Fruit fly (Drosophila melanogaster) whole organism, embryonic: Measurements from ENCODE around the gene Mec2.
A peak's percentile ranks its signal among the peaks of the same experiment; 100 is the strongest.

ENCODE experiments used
- CG10209 ChIP-seq: fragments of 200-800 bp; sonication (Bioruptor generic); optimal IDR thresholded peaks from 3 replicates; lab custom pipeline; 2017; ENCODE audit warnings: missing biosample characterization, mild to moderate bottlenecking, missing genetic modification characterization, missing genetic modification reagents
- CG10431 ChIP-seq: fragments of 200-800 bp; sonication (Bioruptor generic); optimal IDR thresholded peaks from 3 replicates; lab custom pipeline; 2018; ENCODE audit warnings: missing biosample characterization, mild to moderate bottlenecking, missing genetic modification characterization
- CG10654 ChIP-seq: fragments of 200-800 bp; sonication (Bioruptor generic); optimal IDR thresholded peaks from 2 replicates; lab custom pipeline; 2016; ENCODE audit warnings: missing biosample characterization, missing genetic modification characterization
- CG11093 ChIP-seq: fragments of 200-800 bp; sonication (Bioruptor generic); IDR thresholded peaks from 3 replicates; pipeline ENCODE4 v1.3.6; 2022; ENCODE audit warnings: missing biosample characterization, missing genetic modification characterization
- CG12659 ChIP-seq: fragments of 200-800 bp; sonication (Bioruptor generic); optimal IDR thresholded peaks from 3 replicates; lab custom pipeline; 2017; ENCODE audit warnings: mild to moderate bottlenecking, missing biosample characterization, missing genetic modification reagents, missing genetic modification characterization
- CG12744 ChIP-seq: fragments of 200-800 bp; sonication (Bioruptor generic); optimal IDR thresholded peaks from 2 replicates; lab custom pipeline; 2016; ENCODE audit warnings: missing biosample characterization, missing genetic modification characterization
- CG13424 ChIP-seq: fragments of 200-800 bp; sonication (Bioruptor generic); optimal IDR thresholded peaks from 2 replicates; lab custom pipeline; 2019; ENCODE audit warnings: missing biosample characterization, mild to moderate bottlenecking, missing genetic modification characterization, moderate library complexity
- CG14860 ChIP-seq: fragments of 200-800 bp; sonication (Bioruptor generic); IDR thresholded peaks from 3 replicates; pipeline ENCODE4 v1.3.6; 2022; ENCODE audit warnings: missing biosample characterization, missing genetic modification characterization; ENCODE audit not compliant: partially characterized antibody
- CG14965 ChIP-seq: fragments of 200-800 bp; sonication (Bioruptor generic); optimal IDR thresholded peaks from 2 replicates; lab custom pipeline; 2016; ENCODE audit warnings: missing biosample characterization, missing genetic modification characterization, borderline replicate concordance
- CG17912 ChIP-seq: fragments of 200-800 bp; sonication (Bioruptor generic); optimal IDR thresholded peaks from 2 replicates; lab custom pipeline; 2018; ENCODE audit warnings: missing biosample characterization, mild to moderate bottlenecking, missing genetic modification characterization
- CG4854 ChIP-seq: fragments of 200-800 bp; sonication (Bioruptor generic); optimal IDR thresholded peaks from 2 replicates; lab custom pipeline; 2016; ENCODE audit warnings: missing biosample characterization, missing genetic modification characterization, inconsistent platforms
- CG6654 ChIP-seq: fragments of 200-800 bp; sonication (Bioruptor generic); optimal IDR thresholded peaks from 2 replicates; lab custom pipeline; 2017; ENCODE audit warnings: missing biosample characterization, mild to moderate bottlenecking, missing genetic modification characterization
- CG7372 ChIP-seq: fragments of 200-800 bp; sonication (Bioruptor generic); IDR thresholded peaks from 2 replicates; pipeline ENCODE4 v1.3.6; 2022; ENCODE audit warnings: missing biosample characterization, missing genetic modification characterization
- CG8290 ChIP-seq, 3 experiments: fragments of 200-800 bp; sonication (Bioruptor generic); optimal IDR thresholded peaks; 2 replicates each; lab custom pipeline; 2016 to 2019; ENCODE audit warnings: missing biosample characterization in 3 of 3, missing genetic modification characterization in 3 of 3, mild to moderate bottlenecking in 2 of 3, moderate library complexity in 1 of 3
- CG8388 ChIP-seq: fragments of 200-800 bp; sonication (Bioruptor generic); optimal IDR thresholded peaks from 2 replicates; lab custom pipeline; 2019; ENCODE audit warnings: missing biosample characterization, mild to moderate bottlenecking, missing genetic modification characterization, moderate library complexity
- CG9727 ChIP-seq: fragments of 200-800 bp; sonication (Bioruptor generic); optimal IDR thresholded peaks from 3 replicates; lab custom pipeline; 2017; ENCODE audit warnings: missing biosample characterization, mild to moderate bottlenecking, missing genetic modification characterization
- CG9797 ChIP-seq: fragments of 200-800 bp; sonication (Bioruptor generic); optimal IDR thresholded peaks from 3 replicates; lab custom pipeline; 2018; ENCODE audit warnings: missing biosample characterization, mild to moderate bottlenecking, missing genetic modification characterization
- CHES-1-like ChIP-seq: fragments of 200-800 bp; sonication (Bioruptor generic); optimal IDR thresholded peaks from 2 replicates; lab custom pipeline; 2016; ENCODE audit warnings: missing biosample characterization, missing genetic modification characterization
- D19B ChIP-seq: fragments of 200-800 bp; sonication (Bioruptor generic); optimal IDR thresholded peaks from 2 replicates; lab custom pipeline; 2017; ENCODE audit warnings: missing biosample characterization, mild to moderate bottlenecking, missing genetic modification characterization
- Fer2 ChIP-seq: fragments of 200-800 bp; sonication (Bioruptor generic); optimal IDR thresholded peaks from 2 replicates; lab custom pipeline; 2018; ENCODE audit warnings: missing biosample characterization, mild to moderate bottlenecking, missing genetic modification characterization, moderate library complexity
- Hr3 ChIP-seq: fragments of 200-800 bp; sonication (Bioruptor generic); optimal IDR thresholded peaks from 3 replicates; lab custom pipeline; 2016; ENCODE audit warnings: missing biosample characterization, missing genetic modification characterization
- Lpt ChIP-seq: fragments of >200 bp; optimal IDR thresholded peaks from 2 replicates; lab custom pipeline; 2018; ENCODE audit warnings: missing biosample characterization, missing genetic modification characterization
- MESR4 ChIP-seq: fragments of 200-800 bp; sonication (Bioruptor generic); optimal IDR thresholded peaks from 2 replicates; lab custom pipeline; 2018; ENCODE audit warnings: missing biosample characterization, mild to moderate bottlenecking, missing genetic modification characterization, moderate library complexity
- Myb ChIP-seq: fragments of 200-800 bp; sonication (Bioruptor generic); optimal IDR thresholded peaks from 2 replicates; lab custom pipeline; 2016; ENCODE audit warnings: missing biosample characterization, missing genetic modification characterization
- Nf-YA ChIP-seq: fragments of 200-800 bp; sonication (Bioruptor generic); IDR thresholded peaks from 2 replicates; pipeline ENCODE4 v1.3.6; 2022; ENCODE audit warnings: missing biosample characterization, missing genetic modification characterization
- Nf-YC ChIP-seq: fragments of 200-800 bp; optimal IDR thresholded peaks from 3 replicates; lab custom pipeline; 2019; ENCODE audit warnings: missing biosample characterization, mild to moderate bottlenecking, missing genetic modification characterization, moderate library complexity
- Sox100B ChIP-seq: fragments of 200-800 bp; sonication (Bioruptor generic); optimal IDR thresholded peaks from 3 replicates; lab custom pipeline; 2018; ENCODE audit warnings: missing biosample characterization, mild to moderate bottlenecking, missing genetic modification characterization
- TFAM ChIP-seq: fragments of 200-800 bp; sonication (Bioruptor generic); optimal IDR thresholded peaks from 2 replicates; lab custom pipeline; 2017; ENCODE audit warnings: missing biosample characterization, missing genetic modification characterization, inconsistent platforms
- ara ChIP-seq: fragments of 200-800 bp; sonication (Bioruptor generic); IDR thresholded peaks from 2 replicates; pipeline ENCODE4 v1.3.6; 2022; ENCODE audit warnings: missing biosample characterization, missing genetic modification characterization
- ase ChIP-seq: fragments of 200-800 bp; sonication (Bioruptor generic); IDR thresholded peaks from 3 replicates; pipeline ENCODE4 v1.3.6; 2022; ENCODE audit warnings: missing biosample characterization, missing genetic modification characterization
- crol ChIP-seq: fragments of 200-800 bp; sonication (Bioruptor generic); IDR thresholded peaks from 2 replicates; pipeline ENCODE4 v1.3.6; 2022; ENCODE audit warnings: missing biosample characterization, missing genetic modification characterization
- eve ChIP-seq, 2 experiments: fragments of >200 bp; optimal IDR thresholded peaks; 2 replicates each; lab custom pipeline; 2017; ENCODE audit warnings: missing biosample characterization in 2 of 2, missing genetic modification characterization in 2 of 2
- hth ChIP-seq: fragments of >200 bp; optimal IDR thresholded peaks from 2 replicates; lab custom pipeline; 2017; ENCODE audit warnings: inconsistent platforms
- jing ChIP-seq: fragments of 200-800 bp; sonication (Bioruptor generic); optimal IDR thresholded peaks from 2 replicates; lab custom pipeline; 2018; ENCODE audit warnings: missing biosample characterization, mild to moderate bottlenecking, missing genetic modification characterization
- kay ChIP-seq: fragments of 200-800 bp; sonication (Bioruptor generic); optimal IDR thresholded peaks from 2 replicates; lab custom pipeline; 2016; ENCODE audit warnings: missing biosample characterization, missing genetic modification characterization
- ken ChIP-seq: fragments of 200-800 bp; sonication (Bioruptor generic); IDR thresholded peaks from 3 replicates; pipeline ENCODE4 v1.3.6; 2022; ENCODE audit warnings: missing biosample characterization, missing genetic modification characterization
- lbe ChIP-seq: fragments of 200-800 bp; sonication (Bioruptor generic); optimal IDR thresholded peaks from 2 replicates; lab custom pipeline; 2016; ENCODE audit warnings: missing biosample characterization, mild to moderate bottlenecking, missing genetic modification characterization
- oc ChIP-seq: fragments of 200-800 bp; sonication (Bioruptor generic); optimal IDR thresholded peaks from 2 replicates; lab custom pipeline; 2018; ENCODE audit warnings: missing biosample characterization, mild to moderate bottlenecking, missing genetic modification characterization, moderate library complexity
- pan ChIP-seq, 4 experiments: fragments of >200 bp in 3 of 4; fragments of 200-800 bp in 1 of 4; sonication (Bioruptor generic) in 1 of 4; optimal IDR thresholded peaks in 3 of 4; IDR thresholded peaks in 1 of 4; 2 replicates each; pipeline versions ENCODE4 v1.3.6 to Lab custom; 2017 to 2022; ENCODE audit warnings: missing biosample characterization in 2 of 4, missing genetic modification characterization in 2 of 4, mixed read lengths in 1 of 4
- phol ChIP-seq: fragments of 200-800 bp; sonication (Bioruptor generic); optimal IDR thresholded peaks from 3 replicates; lab custom pipeline; 2018; ENCODE audit warnings: missing biosample characterization, mild to moderate bottlenecking, missing genetic modification characterization, moderate library complexity
- prd ChIP-seq, 3 experiments: fragments of >200 bp in 2 of 3; fragments of 200-800 bp in 1 of 3; sonication (Bioruptor generic) in 1 of 3; optimal IDR thresholded peaks in 2 of 3; IDR thresholded peaks in 1 of 3; 2 replicates in 2 of 3; 3 replicates in 1 of 3; pipeline versions ENCODE4 v1.3.6 to Lab custom; 2017 to 2022; ENCODE audit warnings: missing biosample characterization in 1 of 3, missing genetic modification characterization in 1 of 3
- ro ChIP-seq: fragments of 200-800 bp; sonication (Bioruptor generic); IDR thresholded peaks from 2 replicates; pipeline ENCODE4 v1.3.6; 2022; ENCODE audit warnings: missing biosample characterization, missing genetic modification characterization
- sd ChIP-seq: fragments of 200-800 bp; sonication (Bioruptor generic); optimal IDR thresholded peaks from 3 replicates; lab custom pipeline; 2018; ENCODE audit warnings: missing biosample characterization, mild to moderate bottlenecking, missing genetic modification characterization, moderate library complexity
- seq ChIP-seq: fragments of 200-800 bp; sonication (Bioruptor generic); IDR thresholded peaks from 2 replicates; pipeline ENCODE4 v1.3.6; 2022; ENCODE audit warnings: missing biosample characterization, missing genetic modification characterization
- sisA ChIP-seq: fragments of 200-800 bp; sonication (Bioruptor generic); IDR thresholded peaks from 2 replicates; pipeline ENCODE4 v1.3.6; 2022; ENCODE audit warnings: missing biosample characterization, missing genetic modification characterization
- tio ChIP-seq: fragments of 200-800 bp; sonication (Bioruptor generic); optimal IDR thresholded peaks from 2 replicates; lab custom pipeline; 2017; ENCODE audit warnings: missing biosample characterization, missing genetic modification characterization, inconsistent platforms
- usp ChIP-seq: fragments of >200 bp; optimal IDR thresholded peaks from 2 replicates; lab custom pipeline; 2017; ENCODE audit warnings: missing biosample characterization, missing genetic modification characterization
- wek ChIP-seq: fragments of 200-800 bp; sonication (Bioruptor generic); optimal IDR thresholded peaks from 3 replicates; lab custom pipeline; 2018; ENCODE audit warnings: missing biosample characterization, mild to moderate bottlenecking, missing genetic modification characterization, moderate library complexity
- wor ChIP-seq: fragments of 200-800 bp; sonication (Bioruptor generic); IDR thresholded peaks from 2 replicates; pipeline ENCODE4 v1.3.6; 2022; ENCODE audit warnings: missing biosample characterization, missing genetic modification characterization

The Mec2 gene

dm6 chrX:19154998-19155397, 32.8 kb upstream of the Mec2 start (continued):
- no peak for TF ChIP-seq Lpt
- peak; percentile 3 for TF ChIP-seq sd (tag; lab: Kevin White, UChicago)
- peak; percentile 73 for TF ChIP-seq CG12744
- TF ChIP-seq usp (GFP tag; lab: Kevin White, UChicago), result no peak
- TF ChIP-seq ken (GFP tag; lab: Robert Waterston, UW), result peak; percentile 86
- peak; percentile 28 for TF ChIP-seq CG9797 (GFP tag; lab: Kevin White, UChicago)
- TF ChIP-seq wek, result peak; percentile 67
- TF ChIP-seq TFAM (GFP tag; lab: Kevin White, UChicago), result peak; percentile 58
- TF ChIP-seq tio (GFP tag; lab: Kevin White, UChicago), result peak; percentile 78
- TF ChIP-seq jing (GFP tag; lab: Kevin White, UChicago), result peak; percentile 76
- TF ChIP-seq Nf-YC (tag; lab: Kevin White, UChicago), result no peak
- peak; percentile 86 for TF ChIP-seq sisA (GFP tag; lab: Robert Waterston, UW)
- peak; percentile 72; the same call in 2 of the 3 replicates for TF ChIP-seq ase (GFP tag; lab: Robert Waterston, UW)
- TF ChIP-seq CG10209 (GFP tag; lab: Kevin White, UChicago), result peak; percentile 86
- peak; percentile 77 for TF ChIP-seq CG10654
- TF ChIP-seq Hr3 (GFP tag; lab: Kevin White, UChicago), result peak; percentile 83
- peak; percentile 45 for TF ChIP-seq CG10431 (GFP tag; lab: Kevin White, UChicago)
- peak; percentile 93 for TF ChIP-seq oc (tag; lab: Kevin White, UChicago)
- peak; percentile 6 for TF ChIP-seq MESR4 (GFP tag; lab: Kevin White, UChicago)
- peak; percentile 91 for TF ChIP-seq phol (tag; lab: Kevin White, UChicago)
- TF ChIP-seq D19B (GFP tag; lab: Kevin White, UChicago), result no peak
- peak; percentile 56; the same call in 1 of the 2 replicates for TF ChIP-seq CG7372 (GFP tag; lab: Robert Waterston, UW)
- TF ChIP-seq CG9727 (GFP tag; lab: Kevin White, UChicago), result peak; percentile 94
- TF ChIP-seq CG17912, result no peak
- TF ChIP-seq CG8388 (GFP tag; lab: Kevin White, UChicago), result peak; percentile 92
- no peak for TF ChIP-seq pan (optimal IDR thresholded peaks at IDR 0.05; lab: Kevin White, UChicago)
- peak in 1 of 2 experiments; percentile 75 for TF ChIP-seq pan (GFP tag; optimal IDR thresholded peaks at IDR 0.05 in 1 of 2, IDR thresholded peaks at IDR 0.05 in 1 of 2)
- no peak for TF ChIP-seq Fer2
- peak; percentile 83 for TF ChIP-seq CHES-1-like (GFP tag; lab: Kevin White, UChicago)
- TF ChIP-seq CG12659, result peak; percentile 67
- peak; percentile 78 for TF ChIP-seq wor (GFP tag; lab: Robert Waterston, UW)
- TF ChIP-seq CG14965, result peak; percentile 43
- TF ChIP-seq Myb (GFP tag; lab: Kevin White, UChicago), result peak; percentile 48
- TF ChIP-seq Sox100B (GFP tag; lab: Kevin White, UChicago), result peak; percentile 75
- no peak for TF ChIP-seq hth
- peak; percentile 75 for TF ChIP-seq lbe (GFP tag; lab: Kevin White, UChicago)
- TF ChIP-seq CG4854 (GFP tag; lab: Kevin White, UChicago), result peak; percentile 73
- TF ChIP-seq CG8290 (GFP tag; optimal IDR thresholded peaks at IDR 0.05; lab: Kevin White, UChicago), result peak; percentile 81
- peak; percentile 47 to 71 for TF ChIP-seq CG8290 (tag; optimal IDR thresholded peaks at IDR 0.05; lab: Kevin White, UChicago)
- TF ChIP-seq ro (GFP tag; lab: Robert Waterston, UW), result peak; percentile 46; the same call in 1 of the 2 replicates
- TF ChIP-seq prd (optimal IDR thresholded peaks at IDR 0.05; lab: Kevin White, UChicago), result no peak
- peak; percentile 93 for TF ChIP-seq prd (GFP tag; IDR thresholded peaks at IDR 0.05; lab: Robert Waterston, UW)
- TF ChIP-seq seq (GFP tag; lab: Robert Waterston, UW), result peak; percentile 29; the same call in 1 of the 2 replicates
- peak in 1 of 2 experiments; percentile 92 for TF ChIP-seq eve (GFP tag; optimal IDR thresholded peaks at IDR 0.05; lab: Kevin White, UChicago)
- TF ChIP-seq CG13424, result peak; percentile 86
- TF ChIP-seq CG11093 (GFP tag; lab: Robert Waterston, UW), result peak; percentile 78
- 0 out of 2 replicates have a peak, but pooled peaks have one; percentile 64 for TF ChIP-seq Nf-YA (GFP tag; lab: Robert Waterston, UW)
- peak; percentile 84 for TF ChIP-seq kay
- TF ChIP-seq ara, result peak; percentile 92
- TF ChIP-seq CG14860, result no peak
- peak; percentile 47 for TF ChIP-seq crol (GFP tag; lab: Robert Waterston, UW)
- peak; percentile 62 for TF ChIP-seq CG6654 (GFP tag; lab: Kevin White, UChicago)
